Worm (Caenorhabditis elegans) whole organism, L4 larva: ENCODE data around the gene C08F1.11.

Experiments
- R02D3.7 ChIP-seq: fragments of 150-350 bp; sonication (generic microtip); optimal IDR thresholded peaks from 3 replicates; lab custom pipeline; 2014; ENCODE audit warnings: missing biosample characterization, missing genetic modification characterization
- cey-2 ChIP-seq: sonication (generic microtip); optimal IDR thresholded peaks from 3 replicates; lab custom pipeline; 2017; ENCODE audit warnings: missing genetic modification characterization, mild to moderate bottlenecking, missing compliant biosample characterization, antibody characterized with exemption, borderline replicate concordance; ENCODE audit not compliant: insufficient read depth
- egl-27 ChIP-seq: sonication (generic microtip); optimal IDR thresholded peaks from 3 replicates; lab custom pipeline; 2017; ENCODE audit warnings: missing biosample characterization, missing genetic modification reagents, missing genetic modification characterization
- fos-1 ChIP-seq: fragments of 150-350 bp; optimal IDR thresholded peaks from 2 replicates; lab custom pipeline; 2014; ENCODE audit warnings: missing biosample characterization, missing genetic modification characterization
- hlh-11 ChIP-seq: fragments of 200-800 bp; sonication (Bioruptor generic); optimal IDR thresholded peaks from 2 replicates; lab custom pipeline; 2018; ENCODE audit warnings: mild to moderate bottlenecking, missing genetic modification characterization, missing compliant biosample characterization
- jun-1 ChIP-seq: fragments of 150-350 bp; optimal IDR thresholded peaks from 2 replicates; lab custom pipeline; 2014; ENCODE audit warnings: missing biosample characterization, missing genetic modification reagents, missing genetic modification characterization
- lin-39 ChIP-seq: fragments of 150-350 bp; optimal IDR thresholded peaks from 2 replicates; lab custom pipeline; 2014; ENCODE audit warnings: missing biosample characterization, missing genetic modification reagents, missing genetic modification characterization
- mxl-2 ChIP-seq: fragments of 200-800 bp; sonication (Bioruptor generic); conservative IDR thresholded peaks from 2 replicates; pipeline ENCODE4 v1.3.6; 2022; ENCODE audit warnings: missing genetic modification reagents, missing genetic modification characterization, missing compliant biosample characterization
- nhr-25 ChIP-seq: sonication (generic microtip); optimal IDR thresholded peaks from 2 replicates; lab custom pipeline; 2017; ENCODE audit warnings: missing genetic modification characterization, mild to moderate bottlenecking, missing compliant biosample characterization, antibody characterized with exemption, moderate library complexity, borderline replicate concordance; ENCODE audit not compliant: insufficient read depth
- set-16 ChIP-seq: fragments of 200-800 bp; sonication (Bioruptor generic); IDR thresholded peaks from 2 replicates; pipeline ENCODE4 v1.3.6; 2022; ENCODE audit warnings: missing genetic modification reagents, missing genetic modification characterization, missing compliant biosample characterization
- skn-1 ChIP-seq: fragments of 150-350 bp; optimal IDR thresholded peaks from 2 replicates; lab custom pipeline; 2014; ENCODE audit warnings: missing biosample characterization, missing genetic modification characterization
- snpc-4 ChIP-seq: fragments of 150-350 bp; optimal IDR thresholded peaks from 2 replicates; lab custom pipeline; 2014; ENCODE audit warnings: missing biosample characterization, missing genetic modification characterization
- zag-1 ChIP-seq: fragments of 150-350 bp; optimal IDR thresholded peaks from 2 replicates; lab custom pipeline; 2014; ENCODE audit warnings: missing biosample characterization, missing genetic modification characterization

- no peak for TF ChIP-seq skn-1 (tag; lab: Kevin White, UChicago)
- no peak for TF ChIP-seq snpc-4
- no peak for TF ChIP-seq cey-2 (tag; lab: Kevin White, UChicago)
- TF ChIP-seq nhr-25: no peak
- TF ChIP-seq set-16 (GFP tag; lab: Robert Waterston, UW): no peak
- no peak for TF ChIP-seq hlh-11 (tag; lab: Kevin White, UChicago)
- TF ChIP-seq egl-27: no peak
- no peak for TF ChIP-seq lin-39 (tag; lab: Kevin White, UChicago)
- no peak for TF ChIP-seq jun-1 (tag; lab: Kevin White, UChicago)
- no peak for TF ChIP-seq R02D3.7 (tag; lab: Kevin White, UChicago)
- TF ChIP-seq fos-1: no peak
- no peak for TF ChIP-seq zag-1
- no peak for TF ChIP-seq mxl-2 (GFP tag; lab: Robert Waterston, UW)
Measured at ce11 chrII:1763072-1763471, 21.6 kb downstream of the C08F1.11 start, which contains the start of gene math-28.
